Fruit fly (Drosophila melanogaster) Kc167 (cell line): ENCODE results near the gene snk.

Experiments used
- h ChIP-seq: fragments of >200 bp; optimal IDR thresholded peaks from 3 replicates; lab custom pipeline; 2018; ENCODE audit warnings: missing external identifiers
- psq ChIP-seq: fragments of >200 bp; optimal IDR thresholded peaks from 2 replicates; lab custom pipeline; 2017; ENCODE audit warnings: missing external identifiers

- TF ChIP-seq h (lab: Kevin White, UChicago), result no peak
- no peak for TF ChIP-seq psq (lab: Kevin White, UChicago)
Observed at dm6 chr3R:12998234-12998591, 44.4 kb downstream of the snk start.
